Fruit fly (Drosophila melanogaster) whole organism, pupa: ENCODE measurements around the gene CG34149.

Experiments
- CG10348 ChIP-seq: fragments of 200-800 bp; sonication (Bioruptor generic); IDR thresholded peaks from 2 replicates; pipeline ENCODE4 v1.3.6; 2022; ENCODE audit warnings: missing biosample characterization, missing genetic modification characterization
- CG12605 ChIP-seq: fragments of 200-800 bp; sonication (Bioruptor generic); IDR thresholded peaks from 2 replicates; pipeline ENCODE4 v1.3.6; 2022; ENCODE audit warnings: missing biosample characterization, missing genetic modification characterization
- CG15710 ChIP-seq: fragments of 200-800 bp; sonication (Bioruptor generic); optimal IDR thresholded peaks from 2 replicates; lab custom pipeline; 2018; ENCODE audit warnings: missing biosample characterization, mild to moderate bottlenecking, missing genetic modification characterization, moderate library complexity
- CG17806 ChIP-seq: fragments of 200-800 bp; sonication (Bioruptor generic); optimal IDR thresholded peaks from 2 replicates; lab custom pipeline; 2018; ENCODE audit warnings: missing biosample characterization, mild to moderate bottlenecking, missing genetic modification characterization, moderate library complexity
- CG8159 ChIP-seq: fragments of 200-800 bp; sonication (Bioruptor generic); optimal IDR thresholded peaks from 3 replicates; lab custom pipeline; 2018; ENCODE audit warnings: missing biosample characterization, mild to moderate bottlenecking, missing genetic modification characterization, moderate library complexity
- CG8301 ChIP-seq: fragments of 200-800 bp; sonication (Bioruptor generic); optimal IDR thresholded peaks from 2 replicates; lab custom pipeline; 2018; ENCODE audit warnings: missing biosample characterization, mild to moderate bottlenecking, missing genetic modification characterization
- EcR ChIP-seq: fragments of 200-800 bp; sonication (Bioruptor generic); optimal IDR thresholded peaks from 3 replicates; lab custom pipeline; 2019; ENCODE audit warnings: missing biosample characterization, missing genetic modification characterization, mild to moderate bottlenecking, moderate library complexity, missing genetic modification reagents
- Ets98B ChIP-seq: fragments of 200-800 bp; sonication (Bioruptor generic); IDR thresholded peaks from 2 replicates; pipeline ENCODE4 v1.3.6; 2022; ENCODE audit warnings: missing biosample characterization, missing genetic modification characterization
- Pif1A ChIP-seq: fragments of 200-800 bp; sonication (Bioruptor generic); optimal IDR thresholded peaks from 3 replicates; lab custom pipeline; 2016; ENCODE audit warnings: missing biosample characterization, missing genetic modification characterization
- Pif1B ChIP-seq: fragments of 200-800 bp; sonication (Bioruptor generic); optimal IDR thresholded peaks from 3 replicates; lab custom pipeline; 2016; ENCODE audit warnings: missing biosample characterization, missing genetic modification characterization
- Snoo ChIP-seq: fragments of 200-800 bp; sonication (Bioruptor generic); optimal IDR thresholded peaks from 3 replicates; lab custom pipeline; 2017; ENCODE audit warnings: missing biosample characterization, mild to moderate bottlenecking, missing genetic modification characterization, inconsistent platforms
- fd96Ca ChIP-seq: fragments of 200-800 bp; sonication (Bioruptor generic); IDR thresholded peaks from 3 replicates; pipeline ENCODE4 v1.3.6; 2022; ENCODE audit warnings: missing biosample characterization, missing genetic modification characterization
- gl ChIP-seq: fragments of 200-800 bp; sonication (Bioruptor generic); optimal IDR thresholded peaks from 2 replicates; lab custom pipeline; 2018; ENCODE audit warnings: missing biosample characterization, mild to moderate bottlenecking, missing genetic modification characterization

DNA sequence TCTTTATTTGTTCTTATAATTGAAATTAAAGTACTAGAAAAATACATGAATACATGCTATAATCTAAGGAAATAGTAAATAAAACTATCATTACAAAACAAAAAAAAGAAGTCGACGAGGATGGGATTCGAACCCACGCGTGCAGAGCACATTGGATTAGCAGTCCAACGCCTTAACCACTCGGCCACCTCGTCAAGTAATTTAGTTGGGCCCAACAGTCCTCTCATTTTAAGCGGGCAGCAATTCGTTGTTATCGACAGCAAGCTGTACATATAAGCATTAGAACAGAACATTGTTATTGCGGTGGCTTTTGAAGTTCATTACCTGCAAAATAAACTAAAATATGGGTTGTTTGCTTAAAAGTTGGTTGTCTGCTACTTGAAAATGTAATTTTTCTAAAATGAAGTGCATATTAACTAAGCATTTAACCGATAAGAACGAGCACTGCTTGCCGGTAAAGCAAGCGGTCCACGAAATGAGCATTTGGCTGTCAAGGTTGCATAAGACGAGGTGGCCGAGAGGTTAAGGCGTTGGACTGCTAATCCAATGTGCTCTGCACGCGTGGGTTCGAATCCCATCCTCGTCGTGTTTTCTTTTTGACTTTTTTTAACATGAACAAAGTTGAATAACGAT lies 17.3 kb downstream of the CG34149 start:
- no peak for TF ChIP-seq gl (tag; lab: Kevin White, UChicago)
- TF ChIP-seq fd96Ca (GFP tag; lab: Robert Waterston, UW) = no peak
- no peak for TF ChIP-seq Ets98B (GFP tag; lab: Robert Waterston, UW)
- TF ChIP-seq CG8159 = no peak
- TF ChIP-seq Pif1B (GFP tag; lab: Kevin White, UChicago) = no peak
- no peak for TF ChIP-seq CG12605 (GFP tag; lab: Robert Waterston, UW)
- TF ChIP-seq CG8301 (tag; lab: Kevin White, UChicago) = no peak
- TF ChIP-seq EcR (GFP tag; lab: Kevin White, UChicago) = no peak
- no peak for TF ChIP-seq CG10348 (GFP tag; lab: Robert Waterston, UW)
- no peak for TF ChIP-seq CG17806
- no peak for TF ChIP-seq Snoo
- TF ChIP-seq Pif1A (GFP tag; lab: Kevin White, UChicago) = no peak
- no peak for TF ChIP-seq CG15710 (tag; lab: Kevin White, UChicago)
